Worm (Caenorhabditis elegans) whole organism, early embryonic: ENCODE data around the gene C48B4.11.

Experiments used
- B0310.2 ChIP-seq: sonication (generic microtip); optimal IDR thresholded peaks from 2 replicates; lab custom pipeline; 2016; ENCODE audit warnings: mild to moderate bottlenecking, missing genetic modification characterization, missing compliant biosample characterization
- F13C5.2 ChIP-seq: sonication (generic microtip); optimal IDR thresholded peaks from 2 replicates; lab custom pipeline; 2017; ENCODE audit warnings: mild to moderate bottlenecking, missing genetic modification characterization, inconsistent platforms, missing compliant biosample characterization
- aly-1 ChIP-seq: sonication (generic microtip); optimal IDR thresholded peaks from 2 replicates; lab custom pipeline; 2016; ENCODE audit warnings: missing genetic modification characterization, missing compliant biosample characterization
- ama-1 ChIP-seq: fragments of 150-350 bp; optimal IDR thresholded peaks from 2 replicates; lab custom pipeline; 2014
- ceh-13 ChIP-seq: fragments of 200-800 bp; sonication (Bioruptor generic); optimal IDR thresholded peaks from 2 replicates; lab custom pipeline; 2018; ENCODE audit warnings: mild to moderate bottlenecking, missing genetic modification characterization, missing compliant biosample characterization
- ceh-36 ChIP-seq: sonication (generic microtip); optimal IDR thresholded peaks from 2 replicates; lab custom pipeline; 2016; ENCODE audit warnings: missing genetic modification characterization, inconsistent platforms, missing compliant biosample characterization
- ets-7 ChIP-seq: sonication (generic microtip); optimal IDR thresholded peaks from 2 replicates; lab custom pipeline; 2016; ENCODE audit warnings: missing genotype, missing genetic modification characterization, missing compliant biosample characterization
- flt-1 ChIP-seq: fragments of 200-800 bp; sonication (Bioruptor generic); IDR thresholded peaks from 2 replicates; pipeline ENCODE4 v1.3.6; 2022; ENCODE audit warnings: missing genetic modification characterization, missing compliant biosample characterization
- hmbx-1 ChIP-seq: sonication (generic microtip); optimal IDR thresholded peaks from 2 replicates; lab custom pipeline; 2016; ENCODE audit warnings: mild to moderate bottlenecking, missing genetic modification characterization, missing compliant biosample characterization
- hmg-4 ChIP-seq: fragments of 200-800 bp; sonication (Bioruptor generic); optimal IDR thresholded peaks from 2 replicates; lab custom pipeline; 2018; ENCODE audit warnings: mild to moderate bottlenecking, missing genetic modification characterization, missing compliant biosample characterization
- hnd-1 ChIP-seq: sonication (generic microtip); optimal IDR thresholded peaks from 2 replicates; lab custom pipeline; 2016; ENCODE audit warnings: missing genetic modification characterization, missing compliant biosample characterization
- pes-1 ChIP-seq: fragments of 200-800 bp; sonication (Bioruptor generic); IDR thresholded peaks from 2 replicates; pipeline ENCODE4 v1.3.6; 2022; ENCODE audit warnings: missing genetic modification reagents, missing genetic modification characterization, missing compliant biosample characterization
- scrt-1 ChIP-seq: fragments of 200-800 bp; sonication (Bioruptor generic); IDR thresholded peaks from 2 replicates; pipeline ENCODE4 v1.3.6; 2022; ENCODE audit warnings: missing genetic modification characterization, missing compliant biosample characterization
- sea-1 ChIP-seq: fragments of 200-800 bp; sonication (Bioruptor generic); conservative IDR thresholded peaks from 2 replicates; pipeline ENCODE4 v1.3.6; 2022; ENCODE audit warnings: missing genetic modification characterization, missing compliant biosample characterization
- tbx-11 ChIP-seq: fragments of 200-800 bp; sonication (Bioruptor generic); IDR thresholded peaks from 2 replicates; pipeline ENCODE4 v1.3.6; 2022; ENCODE audit warnings: missing genetic modification characterization, missing compliant biosample characterization
- tbx-37 ChIP-seq: fragments of 200-800 bp; sonication (Bioruptor generic); conservative IDR thresholded peaks from 2 replicates; pipeline ENCODE4 v1.3.6; 2022; ENCODE audit warnings: missing genetic modification reagents, missing genetic modification characterization, missing compliant biosample characterization
- tra-4 ChIP-seq: sonication (generic microtip); optimal IDR thresholded peaks from 2 replicates; lab custom pipeline; 2017; ENCODE audit warnings: missing genetic modification characterization, missing compliant biosample characterization

The C48B4.11 gene

DNA sequence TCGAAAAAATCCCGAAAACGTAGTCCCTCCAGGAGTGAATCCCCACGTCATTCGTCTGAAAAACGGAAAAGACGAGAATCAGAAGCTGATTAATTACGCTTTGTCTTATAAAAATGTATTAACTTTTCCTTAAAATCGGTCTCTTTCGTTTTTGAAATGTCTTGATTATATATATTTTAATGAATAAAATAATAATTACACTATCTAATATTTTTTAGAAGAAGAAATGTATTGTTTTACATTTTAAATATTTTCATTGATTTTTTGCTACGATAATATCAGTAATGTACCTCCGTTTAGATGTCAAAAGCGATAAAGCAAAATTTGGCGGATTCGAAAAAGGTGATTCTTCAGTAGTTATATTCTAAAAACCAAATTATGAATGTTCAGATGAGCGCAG, 40.7 kb downstream of the C48B4.11 start, which contains the start of gene trpp-3:
Gene trpp-3, plus strand, starts transcription at position 301 of the 400 bp plus-strand sequence.
- no peak for TF ChIP-seq flt-1 (GFP tag; lab: Robert Waterston, UW)
- no peak for TF ChIP-seq B0310.2 (tag; lab: Kevin White, UChicago)
- TF ChIP-seq ceh-36 (tag; lab: Kevin White, UChicago): no peak
- TF ChIP-seq sea-1 (GFP tag; lab: Robert Waterston, UW): no peak
- TF ChIP-seq hmbx-1 (tag; lab: Kevin White, UChicago): no peak

DNA sequence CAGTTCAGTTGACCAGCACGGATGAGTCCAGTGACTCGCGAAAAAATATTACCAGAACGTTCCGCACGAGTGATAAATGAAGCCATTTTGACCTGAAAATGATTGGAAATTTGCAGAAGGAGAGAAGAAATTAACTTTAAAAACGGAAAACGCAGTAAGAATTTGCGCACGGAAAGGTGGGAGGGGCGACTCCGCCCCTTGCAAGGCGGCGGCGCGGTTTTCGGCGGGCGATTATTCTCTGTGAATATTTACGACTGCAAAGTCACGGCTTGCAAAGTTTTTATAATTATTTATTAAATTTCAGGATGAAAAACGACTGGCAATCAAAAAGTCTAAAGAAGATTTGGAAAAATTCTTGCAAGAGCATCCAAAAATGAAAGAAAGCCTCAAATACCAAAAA, 42.3 kb downstream of the C48B4.11 start, which contains the start of gene mrps-23:
Gene mrps-23, minus strand, starts transcription at position 92 of the 400 bp plus-strand sequence.
- TF ChIP-seq ceh-36 (tag; lab: Kevin White, UChicago) (no peak), pes-1 (GFP tag; lab: Robert Waterston, UW) (no peak), hmg-4 (peak; percentile 7)

DNA sequence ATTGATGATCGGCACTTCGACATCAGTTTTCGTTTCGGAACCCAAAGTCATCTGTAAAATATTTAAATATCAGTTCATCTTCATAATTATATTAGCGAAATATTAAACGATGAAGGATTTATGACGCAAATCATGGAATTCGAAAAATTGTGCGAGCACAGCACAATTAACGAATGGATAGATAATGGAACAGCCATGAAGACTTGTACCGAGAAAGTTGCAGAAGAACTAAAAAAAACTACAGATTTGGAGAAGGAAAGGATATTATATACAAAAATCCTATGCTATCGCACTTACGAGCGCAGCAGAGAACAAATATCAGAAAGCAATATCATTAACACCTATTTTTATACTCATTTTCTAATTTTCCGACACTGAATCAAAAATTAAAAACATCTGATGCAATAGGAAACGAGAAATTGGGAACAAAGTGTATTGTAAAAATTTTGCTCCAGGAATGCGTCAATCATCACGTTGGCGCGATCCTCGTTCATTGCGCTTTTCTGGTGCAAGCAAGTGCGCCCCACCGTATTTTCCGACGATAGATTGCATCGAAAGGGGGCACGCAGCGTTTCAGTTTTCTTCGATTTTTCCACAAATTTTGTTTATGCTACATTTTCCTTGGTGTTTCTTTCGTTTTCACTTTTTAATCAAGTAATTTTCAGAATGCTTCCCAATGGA, 44.4 kb downstream of the C48B4.11 start, which contains the start of the genes clu-1 and prp-40:
Gene clu-1, minus strand, starts transcription at position 51 of the 681 bp plus-strand sequence.
Gene prp-40, plus strand, starts transcription at position 666 of the 681 bp plus-strand sequence.
- TF ChIP-seq ceh-13 (GFP tag; lab: Kevin White, UChicago) (no peak), flt-1 (GFP tag; lab: Robert Waterston, UW) (no peak), hmg-4 (peak; percentile 37), tbx-37 (GFP tag; lab: Robert Waterston, UW) (0 out of 2 replicates have a peak, but pooled peaks have one; percentile 13), tbx-11 (GFP tag; lab: Robert Waterston, UW) (no peak), tra-4 (tag; lab: Kevin White, UChicago) (no peak), aly-1 (tag; lab: Kevin White, UChicago) (no peak), hnd-1 (tag; lab: Kevin White, UChicago) (no peak), sea-1 (GFP tag; lab: Robert Waterston, UW) (no peak), ceh-36 (tag; lab: Kevin White, UChicago) (no peak), pes-1 (GFP tag; lab: Robert Waterston, UW) (no peak), hmbx-1 (tag; lab: Kevin White, UChicago) (no peak), F13C5.2 (tag; lab: Kevin White, UChicago) (peak; percentile 36)

DNA sequence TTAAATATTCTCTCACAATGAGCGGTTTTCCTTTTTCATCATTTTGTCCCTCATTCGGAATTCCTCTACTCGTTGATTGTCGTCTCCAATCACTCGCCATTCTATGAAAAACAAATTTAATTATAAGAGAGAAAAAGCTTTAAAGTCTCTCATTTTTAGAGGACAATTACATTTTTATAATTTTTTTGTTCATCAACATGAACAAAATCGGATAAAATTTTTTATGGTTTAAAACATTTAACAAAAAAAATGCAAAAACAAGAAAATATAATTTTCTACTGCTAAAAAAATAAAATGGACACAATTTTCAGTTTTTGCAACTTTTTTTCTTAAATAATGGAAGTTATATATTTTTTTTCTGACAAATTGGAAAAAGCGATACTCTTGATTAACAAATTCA, 49.8 kb downstream of the C48B4.11 start, which contains the start of gene F55H2.7:
Gene F55H2.7, minus strand, starts transcription at position 101 of the 400 bp plus-strand sequence.
- TF ChIP-seq scrt-1 (GFP tag; lab: Robert Waterston, UW) (no peak), pes-1 (GFP tag; lab: Robert Waterston, UW) (no peak), hmg-4 (no peak), hmbx-1 (tag; lab: Kevin White, UChicago) (no peak), sea-1 (GFP tag; lab: Robert Waterston, UW) (no peak), B0310.2 (tag; lab: Kevin White, UChicago) (no peak), ceh-36 (tag; lab: Kevin White, UChicago) (no peak), tbx-11 (GFP tag; lab: Robert Waterston, UW) (no peak), ets-7 (tag; lab: Kevin White, UChicago) (no peak), tra-4 (tag; lab: Kevin White, UChicago) (no peak), ceh-13 (GFP tag; lab: Kevin White, UChicago) (no peak), flt-1 (GFP tag; lab: Robert Waterston, UW) (no peak), tbx-37 (GFP tag; lab: Robert Waterston, UW) (no peak), F13C5.2 (tag; lab: Kevin White, UChicago) (no peak), aly-1 (tag; lab: Kevin White, UChicago) (no peak), ama-1 (lab: Kevin White, UChicago) (no peak)
